Fruit fly (Drosophila melanogaster) whole organism: ENCODE measurements around the gene primo-2.

Experiments used
- CG8478 ChIP-seq: fragments of >200 bp; optimal IDR thresholded peaks from 2 replicates; lab custom pipeline; 2018; ENCODE audit warnings: inconsistent platforms
- Dll ChIP-seq: fragments of >200 bp; optimal IDR thresholded peaks from 2 replicates; lab custom pipeline; 2017
- EcR ChIP-seq, 2 experiments: fragments of >200 bp; optimal IDR thresholded peaks; 2 replicates each; lab custom pipeline; 2017; ENCODE audit warnings: missing biosample characterization in 2 of 2, missing genetic modification characterization in 2 of 2, missing genetic modification reagents in 2 of 2
- pan ChIP-seq: fragments of >200 bp; optimal IDR thresholded peaks from 2 replicates; lab custom pipeline; 2017
- psq ChIP-seq: fragments of >200 bp; optimal IDR thresholded peaks from 2 replicates; lab custom pipeline; 2017
- usp ChIP-seq: fragments of >200 bp; optimal IDR thresholded peaks from 2 replicates; lab custom pipeline; 2017; ENCODE audit warnings: missing biosample characterization, missing genetic modification characterization, mixed read lengths

DNA sequence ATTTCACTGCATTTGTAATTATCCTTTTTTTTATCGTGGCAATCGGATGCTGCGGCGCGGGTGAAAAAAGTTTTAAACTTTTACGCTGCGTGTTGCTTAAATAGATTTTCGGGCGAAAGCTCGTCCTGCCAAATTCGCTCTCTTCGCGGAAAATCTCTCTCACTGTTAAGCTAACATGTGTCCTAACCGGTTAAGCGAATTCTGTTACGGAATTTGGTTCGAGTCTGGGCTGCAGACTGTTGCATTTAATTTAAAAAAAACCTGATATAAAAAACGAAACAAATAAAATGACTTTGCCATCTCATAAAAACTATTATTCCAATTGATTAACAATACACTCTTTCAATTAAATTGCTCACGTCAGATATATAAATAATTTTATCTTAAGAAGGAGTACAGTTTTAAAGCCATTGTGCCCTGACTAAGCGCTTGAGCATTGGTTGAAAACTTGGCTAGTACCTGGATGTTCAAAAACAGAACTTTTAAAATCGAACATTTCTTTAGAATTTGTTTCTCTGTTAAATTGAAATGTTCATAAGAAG lies 37.1 kb downstream of the primo-2 start, which contains the start of gene Task6:
- no peak for TF ChIP-seq usp (GFP tag; lab: Kevin White, UChicago)
- TF ChIP-seq EcR (GFP tag; optimal IDR thresholded peaks at IDR 0.05; lab: Kevin White, UChicago) = no peak
- TF ChIP-seq pan (lab: Kevin White, UChicago) = no peak
- no peak for TF ChIP-seq psq (lab: Kevin White, UChicago)
- no peak for TF ChIP-seq CG8478 (lab: Kevin White, UChicago)
- TF ChIP-seq Dll (lab: Kevin White, UChicago) = no peak
